Fruit fly (Drosophila melanogaster) whole organism, embryonic: ENCODE results near the gene CG15922.

Experiments used
- Abd-B ChIP-seq: fragments of 200-800 bp; sonication (Bioruptor generic); optimal IDR thresholded peaks from 2 replicates; lab custom pipeline; 2018; ENCODE audit warnings: missing biosample characterization, mild to moderate bottlenecking, missing genetic modification characterization, moderate library complexity
- Atf6 ChIP-seq: fragments of 200-800 bp; sonication (Bioruptor generic); IDR thresholded peaks from 2 replicates; pipeline ENCODE4 v1.3.6; 2022; ENCODE audit warnings: missing biosample characterization, missing genetic modification characterization
- CG10274 ChIP-seq: fragments of 200-800 bp; sonication (Bioruptor generic); optimal IDR thresholded peaks from 3 replicates; lab custom pipeline; 2017; ENCODE audit warnings: missing biosample characterization, mild to moderate bottlenecking, missing genetic modification characterization
- CG10431 ChIP-seq: fragments of 200-800 bp; sonication (Bioruptor generic); optimal IDR thresholded peaks from 3 replicates; lab custom pipeline; 2018; ENCODE audit warnings: missing biosample characterization, mild to moderate bottlenecking, missing genetic modification characterization
- CG11456 ChIP-seq: fragments of 200-800 bp; sonication (Bioruptor generic); IDR thresholded peaks from 3 replicates; pipeline ENCODE4 v1.3.6; 2022; ENCODE audit warnings: missing biosample characterization, missing genetic modification characterization
- CG12219 ChIP-seq: fragments of 200-800 bp; sonication (Bioruptor generic); optimal IDR thresholded peaks from 3 replicates; lab custom pipeline; 2018; ENCODE audit warnings: missing biosample characterization, mild to moderate bottlenecking, missing genetic modification characterization
- CG12236 ChIP-seq: fragments of 200-800 bp; sonication (Bioruptor generic); optimal IDR thresholded peaks from 2 replicates; lab custom pipeline; 2016; ENCODE audit warnings: missing biosample characterization, missing genetic modification characterization
- CG12769 ChIP-seq: fragments of 200-800 bp; sonication (Bioruptor generic); optimal IDR thresholded peaks from 2 replicates; lab custom pipeline; 2019; ENCODE audit warnings: missing biosample characterization, mild to moderate bottlenecking, missing genetic modification characterization, moderate library complexity
- CG14965 ChIP-seq: fragments of 200-800 bp; sonication (Bioruptor generic); optimal IDR thresholded peaks from 2 replicates; lab custom pipeline; 2016; ENCODE audit warnings: missing biosample characterization, missing genetic modification characterization, borderline replicate concordance
- CG1529 ChIP-seq: fragments of 200-800 bp; sonication (Bioruptor generic); optimal IDR thresholded peaks from 3 replicates; lab custom pipeline; 2018; ENCODE audit warnings: missing biosample characterization, missing genetic modification characterization
- CG15601 ChIP-seq: fragments of 200-800 bp; sonication (Bioruptor generic); optimal IDR thresholded peaks from 3 replicates; lab custom pipeline; 2019; ENCODE audit warnings: missing biosample characterization, mild to moderate bottlenecking, missing genetic modification characterization, moderate library complexity
- CG1647 ChIP-seq: fragments of 200-800 bp; sonication (Bioruptor generic); optimal IDR thresholded peaks from 3 replicates; lab custom pipeline; 2016; ENCODE audit warnings: missing biosample characterization, missing genetic modification characterization
- CG1832 ChIP-seq: fragments of 200-800 bp; sonication (Bioruptor generic); optimal IDR thresholded peaks from 2 replicates; lab custom pipeline; 2017; ENCODE audit warnings: missing biosample characterization, mild to moderate bottlenecking, missing genetic modification characterization, inconsistent platforms
- CG2889 ChIP-seq: fragments of 200-800 bp; sonication (Bioruptor generic); IDR thresholded peaks from 3 replicates; pipeline ENCODE4 v1.3.6; 2022; ENCODE audit warnings: missing biosample characterization, missing genetic modification characterization
- CG30403 ChIP-seq: fragments of 200-800 bp; sonication (Bioruptor generic); optimal IDR thresholded peaks from 3 replicates; lab custom pipeline; 2016; ENCODE audit warnings: missing biosample characterization, missing genetic modification characterization
- CG33557 ChIP-seq: fragments of 200-800 bp; sonication (Bioruptor generic); optimal IDR thresholded peaks from 2 replicates; lab custom pipeline; 2019; ENCODE audit warnings: missing biosample characterization, mild to moderate bottlenecking, missing genetic modification characterization, moderate library complexity
- CG3838 ChIP-seq: fragments of 200-800 bp; sonication (Bioruptor generic); optimal IDR thresholded peaks from 3 replicates; lab custom pipeline; 2016; ENCODE audit warnings: missing biosample characterization, missing genetic modification characterization
- CG42726 ChIP-seq: fragments of 200-800 bp; sonication (Bioruptor generic); IDR thresholded peaks from 2 replicates; pipeline ENCODE4 v1.3.6; 2022; ENCODE audit warnings: missing biosample characterization, missing genetic modification characterization; ENCODE audit not compliant: partially characterized antibody
- CG7357 ChIP-seq: fragments of 200-800 bp; sonication (Bioruptor generic); IDR thresholded peaks from 3 replicates; pipeline ENCODE4 v1.3.6; 2022; ENCODE audit warnings: missing biosample characterization, missing genetic modification characterization
- CG7839 ChIP-seq: fragments of 200-800 bp; sonication (Bioruptor generic); optimal IDR thresholded peaks from 3 replicates; lab custom pipeline; 2018; ENCODE audit warnings: missing biosample characterization, mild to moderate bottlenecking, missing genetic modification characterization, moderate library complexity
- CG8089 ChIP-seq: fragments of 200-800 bp; sonication (Bioruptor generic); optimal IDR thresholded peaks from 3 replicates; lab custom pipeline; 2016; ENCODE audit warnings: missing biosample characterization, missing genetic modification characterization
- CG8478 ChIP-seq: fragments of >200 bp; optimal IDR thresholded peaks from 2 replicates; lab custom pipeline; 2018
- CG8765 ChIP-seq: fragments of 200-800 bp; sonication (Bioruptor generic); IDR thresholded peaks from 2 replicates; pipeline ENCODE4 v1.3.6; 2022; ENCODE audit warnings: missing biosample characterization, missing genetic modification characterization
- CTCF ChIP-seq: fragments of 200-800 bp; sonication (Bioruptor generic); optimal IDR thresholded peaks from 2 replicates; lab custom pipeline; 2017; ENCODE audit warnings: missing biosample characterization, mild to moderate bottlenecking, missing genetic modification characterization, moderate library complexity
- D ChIP-seq, 2 experiments: fragments of 200-800 bp in 1 of 2; fragments of >200 bp in 1 of 2; sonication (Bioruptor generic) in 1 of 2; optimal IDR thresholded peaks; 2 replicates in 1 of 2; 3 replicates in 1 of 2; lab custom pipeline; 2017; ENCODE audit warnings: mild to moderate bottlenecking in 1 of 2, missing biosample characterization in 1 of 2, missing genetic modification characterization in 1 of 2, missing genetic modification reagents in 1 of 2
- D19A ChIP-seq: fragments of 200-800 bp; optimal IDR thresholded peaks from 3 replicates; lab custom pipeline; 2019; ENCODE audit warnings: missing biosample characterization, mild to moderate bottlenecking, missing genetic modification characterization, moderate library complexity
- Ets65A ChIP-seq: fragments of 200-800 bp; sonication (Bioruptor generic); peaks from one replicate; lab custom pipeline; 2016; ENCODE audit warnings: missing biosample characterization, missing genetic modification characterization
- H15 ChIP-seq: fragments of 200-800 bp; sonication (Bioruptor generic); IDR thresholded peaks from 3 replicates; pipeline ENCODE4 v1.3.6; 2022; ENCODE audit warnings: missing biosample characterization, missing genetic modification characterization
- H2.0 ChIP-seq: fragments of 200-800 bp; sonication (Bioruptor generic); IDR thresholded peaks from 2 replicates; pipeline ENCODE4 v1.3.6; 2022; ENCODE audit warnings: missing biosample characterization, missing genetic modification characterization
- Hsf ChIP-seq: fragments of 200-800 bp; sonication (Bioruptor generic); optimal IDR thresholded peaks from 3 replicates; lab custom pipeline; 2016; ENCODE audit warnings: missing biosample characterization, missing genetic modification characterization
- Med ChIP-seq: fragments of 200-800 bp; sonication (Bioruptor generic); peaks from one replicate; lab custom pipeline; 2016; ENCODE audit warnings: missing biosample characterization, missing genetic modification characterization, mild to moderate bottlenecking, inconsistent platforms, moderate library complexity
- Mrtf ChIP-seq: fragments of 200-800 bp; sonication (Bioruptor generic); IDR thresholded peaks from 3 replicates; pipeline ENCODE4 v1.3.6; 2022; ENCODE audit warnings: missing biosample characterization, missing genetic modification characterization
- NC2α ChIP-seq: fragments of 200-800 bp; sonication (Bioruptor generic); optimal IDR thresholded peaks from 2 replicates; lab custom pipeline; 2016; ENCODE audit warnings: missing biosample characterization, missing genetic modification characterization
- Opbp ChIP-seq: fragments of 200-800 bp; sonication (Bioruptor generic); IDR thresholded peaks from 3 replicates; pipeline ENCODE4 v1.3.6; 2022; ENCODE audit warnings: missing biosample characterization, missing genetic modification characterization; ENCODE audit not compliant: partially characterized antibody
- Pdp1 ChIP-seq, 2 experiments: fragments of 200-800 bp; sonication (Bioruptor generic); optimal IDR thresholded peaks; 3 replicates each; lab custom pipeline; 2016; ENCODE audit warnings: missing biosample characterization in 2 of 2, missing genetic modification characterization in 2 of 2, mild to moderate bottlenecking in 1 of 2, moderate library complexity in 1 of 2
- Spps ChIP-seq: fragments of 200-800 bp; sonication (Bioruptor generic); optimal IDR thresholded peaks from 2 replicates; lab custom pipeline; 2018; ENCODE audit warnings: missing biosample characterization, mild to moderate bottlenecking, missing genetic modification characterization
- Trl ChIP-seq, 3 experiments: fragments of >200 bp in 2 of 3; fragments of 200-800 bp in 1 of 3; sonication (Bioruptor generic) in 1 of 3; optimal IDR thresholded peaks; 2 replicates in 1 of 3; 3 replicates in 2 of 3; lab custom pipeline; 2016 to 2017; ENCODE audit warnings: missing biosample characterization in 1 of 3, missing genetic modification characterization in 1 of 3
- al ChIP-seq: fragments of 200-800 bp; sonication (Bioruptor generic); IDR thresholded peaks from 2 replicates; pipeline ENCODE4 v1.3.6; 2022; ENCODE audit warnings: missing biosample characterization, missing genetic modification characterization
- chif ChIP-seq, 2 experiments: fragments of 200-800 bp; sonication (Bioruptor generic); optimal IDR thresholded peaks; 3 replicates each; lab custom pipeline; 2016; ENCODE audit warnings: missing biosample characterization in 2 of 2, missing genetic modification characterization in 2 of 2
- disco-r ChIP-seq: fragments of 200-800 bp; sonication (Bioruptor generic); optimal IDR thresholded peaks from 2 replicates; lab custom pipeline; 2016; ENCODE audit warnings: missing biosample characterization, missing genetic modification characterization
- dmrt11E ChIP-seq: fragments of 200-800 bp; sonication (Bioruptor generic); optimal IDR thresholded peaks from 3 replicates; lab custom pipeline; 2018; ENCODE audit warnings: missing biosample characterization, mild to moderate bottlenecking, missing genetic modification characterization, moderate library complexity
- hbn ChIP-seq: fragments of 200-800 bp; sonication (Bioruptor generic); IDR thresholded peaks from 2 replicates; pipeline ENCODE4 v1.3.6; 2022; ENCODE audit warnings: missing biosample characterization, missing genetic modification characterization; ENCODE audit not compliant: partially characterized antibody
- lmd ChIP-seq: fragments of 200-800 bp; sonication (Bioruptor generic); IDR thresholded peaks from 2 replicates; pipeline ENCODE4 v1.3.6; 2022; ENCODE audit warnings: missing biosample characterization, missing genetic modification characterization
- oc ChIP-seq: fragments of 200-800 bp; sonication (Bioruptor generic); optimal IDR thresholded peaks from 2 replicates; lab custom pipeline; 2018; ENCODE audit warnings: missing biosample characterization, mild to moderate bottlenecking, missing genetic modification characterization, moderate library complexity
- pzg ChIP-seq: fragments of 200-800 bp; sonication (Bioruptor generic); optimal IDR thresholded peaks from 3 replicates; lab custom pipeline; 2018; ENCODE audit warnings: missing biosample characterization, mild to moderate bottlenecking, missing genetic modification characterization, moderate library complexity
- wek ChIP-seq: fragments of 200-800 bp; sonication (Bioruptor generic); optimal IDR thresholded peaks from 3 replicates; lab custom pipeline; 2018; ENCODE audit warnings: missing biosample characterization, mild to moderate bottlenecking, missing genetic modification characterization, moderate library complexity
- wor ChIP-seq: fragments of 200-800 bp; sonication (Bioruptor generic); IDR thresholded peaks from 2 replicates; pipeline ENCODE4 v1.3.6; 2022; ENCODE audit warnings: missing biosample characterization, missing genetic modification characterization

The CG15922 gene

dm6 chr3R:20594194-20595144 is 34.4 kb upstream of the CG15922 start (continued):
- TF ChIP-seq pzg (no peak), CG30403 (GFP tag; lab: Kevin White, UChicago) (peak; percentile 91), Med (peak; percentile 63), Mrtf (GFP tag; lab: Robert Waterston, UW) (peak; percentile 56; the same call in 1 of the 3 replicates), dmrt11E (peak; percentile 97), CG1832 (GFP tag; lab: Kevin White, UChicago) (peak; percentile 59), D19A (peak; percentile 93), hbn (no peak), CG2889 (GFP tag; lab: Robert Waterston, UW) (peak; percentile 53; the same call in 1 of the 3 replicates), CG12236 (no peak), CG7839 (tag; lab: Kevin White, UChicago) (peak; percentile 96), H15 (GFP tag; lab: Robert Waterston, UW) (peak; percentile 77; the same call in 2 of the 3 replicates), lmd (GFP tag; lab: Robert Waterston, UW) (peak; percentile 89), CG8765 (no peak; the same call in 1 of the 2 replicates), Hsf (GFP tag; lab: Kevin White, UChicago) (peak; percentile 25), CG3838 (no peak), CG12219 (GFP tag; lab: Kevin White, UChicago) (peak; percentile 41), CTCF (GFP tag; lab: Kevin White, UChicago) (peak; percentile 37), chif (GFP tag; optimal IDR thresholded peaks at IDR 0.05; lab: Kevin White, UChicago) (peak in 1 of 2 experiments; percentile 21), CG1529 (GFP tag; lab: Kevin White, UChicago) (peak; percentile 71), CG33557 (GFP tag; lab: Kevin White, UChicago) (peak; percentile 95), Trl (optimal IDR thresholded peaks at IDR 0.05; lab: Kevin White, UChicago) (peak in 1 of 2 experiments; percentile 74), Trl (GFP tag; optimal IDR thresholded peaks at IDR 0.05; lab: Kevin White, UChicago) (no peak), wor (peak; percentile 86), disco-r (GFP tag; lab: Kevin White, UChicago) (no peak), D (optimal IDR thresholded peaks at IDR 0.05; lab: Kevin White, UChicago) (no peak), D (GFP tag; optimal IDR thresholded peaks at IDR 0.05; lab: Kevin White, UChicago) (peak; percentile 95), Ets65A (GFP tag; lab: Kevin White, UChicago) (peak; percentile 73), CG15601 (tag; lab: Kevin White, UChicago) (peak; percentile 93), CG12769 (tag; lab: Kevin White, UChicago) (peak; percentile 9), CG10274 (GFP tag; lab: Kevin White, UChicago) (peak; percentile 35), CG11456 (GFP tag; lab: Robert Waterston, UW) (peak; percentile 71), CG8478 (lab: Kevin White, UChicago) (no peak), CG10431 (peak; percentile 74), Spps (peak; percentile 95), CG1647 (GFP tag; lab: Kevin White, UChicago) (peak; percentile 25), oc (peak; percentile 84), Abd-B (GFP tag; lab: Kevin White, UChicago) (peak; percentile 92), CG14965 (GFP tag; lab: Kevin White, UChicago) (no peak), CG42726 (GFP tag; lab: Robert Waterston, UW) (no peak), CG8089 (GFP tag; lab: Kevin White, UChicago) (no peak), wek (GFP tag; lab: Kevin White, UChicago) (no peak), CG7357 (GFP tag; lab: Robert Waterston, UW) (peak; percentile 81), Pdp1 (GFP tag; optimal IDR thresholded peaks at IDR 0.05; lab: Kevin White, UChicago) (peak in 1 of 2 experiments; percentile 13), H2.0 (peak; percentile 54), al (peak; percentile 43; the same call in 1 of the 2 replicates), NC2α (GFP tag; lab: Kevin White, UChicago) (no peak), Opbp (no peak), Atf6 (GFP tag; lab: Robert Waterston, UW) (peak; percentile 28; the same call in 1 of the 2 replicates)
